Worm (Caenorhabditis elegans) whole organism, young adult: ENCODE measurements around the gene F43C11.3.

Experiments
- D2030.7 ChIP-seq: fragments of 200-800 bp; sonication (Bioruptor generic); IDR thresholded peaks from 2 replicates; pipeline ENCODE4 v1.3.6; 2022; ENCODE audit warnings: missing genetic modification reagents, missing genetic modification characterization, missing compliant biosample characterization
- F10E7.11 ChIP-seq: sonication (generic microtip); optimal IDR thresholded peaks from 2 replicates; lab custom pipeline; 2017; ENCODE audit warnings: mild to moderate bottlenecking, missing genetic modification characterization, moderate library complexity, missing compliant biosample characterization
- F33H1.4 ChIP-seq: fragments of 200-800 bp; sonication (Bioruptor generic); IDR thresholded peaks from 2 replicates; pipeline ENCODE4 v1.3.6; 2022; ENCODE audit warnings: missing genetic modification reagents, missing genetic modification characterization, missing compliant biosample characterization
- F49E8.2 ChIP-seq: sonication (generic microtip); optimal IDR thresholded peaks from 3 replicates; lab custom pipeline; 2017; ENCODE audit warnings: missing genetic modification characterization, mild to moderate bottlenecking, missing compliant biosample characterization, antibody characterized with exemption, moderate library complexity; ENCODE audit not compliant: insufficient read depth
- F52B5.7 ChIP-seq: sonication (generic microtip); optimal IDR thresholded peaks from 2 replicates; lab custom pipeline; 2016; ENCODE audit warnings: mild to moderate bottlenecking, missing genetic modification characterization, missing compliant biosample characterization
- K11D2.4 ChIP-seq: fragments of 200-800 bp; sonication (Bioruptor generic); IDR thresholded peaks from 2 replicates; pipeline ENCODE4 v1.3.6; 2022; ENCODE audit warnings: missing genetic modification reagents, missing genetic modification characterization, missing compliant biosample characterization
- T07F8.4 ChIP-seq: sonication (generic microtip); optimal IDR thresholded peaks from 2 replicates; lab custom pipeline; 2016; ENCODE audit warnings: mild to moderate bottlenecking, missing genetic modification characterization, moderate library complexity, missing compliant biosample characterization
- T26A5.8 ChIP-seq: sonication (generic microtip); optimal IDR thresholded peaks from 2 replicates; lab custom pipeline; 2016; ENCODE audit warnings: missing genetic modification characterization, missing compliant biosample characterization
- ZK185.1 ChIP-seq: sonication (generic microtip); optimal IDR thresholded peaks from 2 replicates; lab custom pipeline; 2016; ENCODE audit warnings: mild to moderate bottlenecking, missing genetic modification characterization, missing compliant biosample characterization; ENCODE audit not compliant: poor library complexity, severe bottlenecking
- akir-1 ChIP-seq: fragments of 200-800 bp; sonication (Bioruptor generic); optimal IDR thresholded peaks from 2 replicates; lab custom pipeline; 2018; ENCODE audit warnings: mild to moderate bottlenecking, missing genetic modification characterization, moderate library complexity, missing compliant biosample characterization
- ama-1 ChIP-seq, 3 experiments: fragments of 150-350 bp in 1 of 3; sonication (generic microtip) in 2 of 3; optimal IDR thresholded peaks; 2 replicates each; lab custom pipeline; 2014 to 2018; ENCODE audit warnings: missing biosample characterization in 2 of 3, missing genetic modification characterization in 2 of 3, missing genetic modification reagents in 2 of 3
- aptf-2 ChIP-seq: fragments of 200-800 bp; sonication (Bioruptor generic); conservative IDR thresholded peaks from 2 replicates; pipeline ENCODE4 v1.3.6; 2022; ENCODE audit warnings: missing genetic modification reagents, missing genetic modification characterization, missing compliant biosample characterization
- atf-7 ChIP-seq: sonication (generic microtip); optimal IDR thresholded peaks from 2 replicates; lab custom pipeline; 2017; ENCODE audit warnings: mild to moderate bottlenecking, missing genetic modification characterization, missing compliant biosample characterization
- athp-1 ChIP-seq: sonication (generic microtip); optimal IDR thresholded peaks from 2 replicates; lab custom pipeline; 2017; ENCODE audit warnings: mild to moderate bottlenecking, missing genetic modification characterization, missing compliant biosample characterization
- bed-1 ChIP-seq: fragments of 200-800 bp; sonication (Bioruptor generic); IDR thresholded peaks from 2 replicates; pipeline ENCODE4 v1.3.6; 2022; ENCODE audit warnings: missing genetic modification reagents, missing genetic modification characterization, missing compliant biosample characterization
- bed-2 ChIP-seq: fragments of 200-800 bp; sonication (Bioruptor generic); IDR thresholded peaks from 2 replicates; pipeline ENCODE4 v1.3.6; 2022; ENCODE audit warnings: missing genetic modification reagents, missing genetic modification characterization, missing compliant biosample characterization
- ccch-3 ChIP-seq: fragments of 200-800 bp; sonication (Bioruptor generic); optimal IDR thresholded peaks from 2 replicates; lab custom pipeline; 2018; ENCODE audit warnings: mild to moderate bottlenecking, missing genetic modification characterization, missing compliant biosample characterization
- ceh-79 ChIP-seq: sonication (generic microtip); optimal IDR thresholded peaks from 2 replicates; lab custom pipeline; 2017; ENCODE audit warnings: mild to moderate bottlenecking, missing genetic modification characterization, missing compliant biosample characterization
- dpff-1 ChIP-seq: sonication (generic microtip); optimal IDR thresholded peaks from 2 replicates; lab custom pipeline; 2017; ENCODE audit warnings: mild to moderate bottlenecking, missing genetic modification characterization, missing compliant biosample characterization
- egrh-3 ChIP-seq: fragments of 200-800 bp; sonication (Bioruptor generic); IDR thresholded peaks from 2 replicates; pipeline ENCODE4 v1.3.6; 2022; ENCODE audit warnings: missing genetic modification reagents, missing genetic modification characterization, missing compliant biosample characterization
- ekl-4 ChIP-seq: fragments of 200-800 bp; sonication (Bioruptor generic); IDR thresholded peaks from 2 replicates; pipeline ENCODE4 v1.3.6; 2022; ENCODE audit warnings: missing genetic modification reagents, missing genetic modification characterization, missing compliant biosample characterization
- fkh-3 ChIP-seq: sonication (generic microtip); optimal IDR thresholded peaks from 2 replicates; lab custom pipeline; 2016; ENCODE audit warnings: mild to moderate bottlenecking, missing genetic modification characterization, missing compliant biosample characterization
- hlh-12 ChIP-seq: sonication (generic microtip); optimal IDR thresholded peaks from 2 replicates; lab custom pipeline; 2016; ENCODE audit warnings: missing genetic modification characterization, missing compliant biosample characterization
- hrde-1 ChIP-seq: sonication (generic microtip); optimal IDR thresholded peaks from 2 replicates; lab custom pipeline; 2016; ENCODE audit warnings: missing genetic modification characterization, mild to moderate bottlenecking, missing compliant biosample characterization, moderate library complexity, missing genotype, missing genetic modification reagents, borderline replicate concordance
- hsf-1 ChIP-seq: fragments of 200-800 bp; sonication (Bioruptor generic); IDR thresholded peaks from 2 replicates; pipeline ENCODE4 v1.3.6; 2022; ENCODE audit warnings: missing genetic modification reagents, missing genetic modification characterization, missing compliant biosample characterization
- let-607 ChIP-seq, 2 experiments: fragments of 200-800 bp in 1 of 2; sonication (Bioruptor generic) in 1 of 2; sonication (generic microtip) in 1 of 2; optimal IDR thresholded peaks; 2 replicates each; lab custom pipeline; 2016 to 2018; ENCODE audit warnings: mild to moderate bottlenecking in 2 of 2, missing compliant biosample characterization in 2 of 2, missing genetic modification characterization in 2 of 2, moderate library complexity in 2 of 2, missing genotype in 1 of 2
- lin-26 ChIP-seq: fragments of 200-800 bp; sonication (Bioruptor generic); IDR thresholded peaks from 2 replicates; pipeline ENCODE4 v1.3.6; 2022; ENCODE audit warnings: missing genetic modification reagents, missing genetic modification characterization, missing compliant biosample characterization
- lin-40 ChIP-seq: sonication (generic microtip); optimal IDR thresholded peaks from 2 replicates; lab custom pipeline; 2016; ENCODE audit warnings: missing genetic modification characterization, mild to moderate bottlenecking, missing compliant biosample characterization, missing genotype, missing genetic modification reagents
- lin-54 ChIP-seq: fragments of 200-800 bp; sonication (Bioruptor generic); optimal IDR thresholded peaks from 2 replicates; lab custom pipeline; 2018; ENCODE audit warnings: mild to moderate bottlenecking, missing genetic modification characterization, missing compliant biosample characterization
- lsl-1 ChIP-seq: fragments of 200-800 bp; sonication (Bioruptor generic); optimal IDR thresholded peaks from 2 replicates; lab custom pipeline; 2018; ENCODE audit warnings: mild to moderate bottlenecking, missing genetic modification characterization, moderate library complexity, missing compliant biosample characterization
- mel-28 ChIP-seq: sonication (generic microtip); optimal IDR thresholded peaks from 2 replicates; lab custom pipeline; 2016; ENCODE audit warnings: borderline replicate concordance, mild to moderate bottlenecking, missing genetic modification characterization, missing compliant biosample characterization
- nhr-120 ChIP-seq: fragments of 200-800 bp; sonication (Bioruptor generic); IDR thresholded peaks from 2 replicates; pipeline ENCODE4 v1.3.6; 2022; ENCODE audit warnings: missing genetic modification characterization, missing compliant biosample characterization
- nhr-179 ChIP-seq: sonication (generic microtip); optimal IDR thresholded peaks from 2 replicates; lab custom pipeline; 2016; ENCODE audit warnings: mild to moderate bottlenecking, missing genetic modification characterization, missing compliant biosample characterization
- nhr-80 ChIP-seq: sonication (generic microtip); optimal IDR thresholded peaks from 2 replicates; lab custom pipeline; 2016; ENCODE audit warnings: missing genetic modification characterization, missing compliant biosample characterization
- pbrm-1 ChIP-seq: fragments of 200-800 bp; sonication (Bioruptor generic); IDR thresholded peaks from 2 replicates; pipeline ENCODE4 v1.3.6; 2022; ENCODE audit warnings: missing genetic modification reagents, missing genetic modification characterization, missing compliant biosample characterization
- rpc-1 ChIP-seq, 2 experiments: fragments of 150-350 bp in 1 of 2; sonication (generic microtip) in 1 of 2; optimal IDR thresholded peaks; 2 replicates each; lab custom pipeline; 2014 to 2018; ENCODE audit warnings: missing biosample characterization in 1 of 2, missing genetic modification characterization in 1 of 2, missing genetic modification reagents in 1 of 2, missing genotype in 1 of 2
- sdz-38 ChIP-seq: sonication (generic microtip); optimal IDR thresholded peaks from 2 replicates; lab custom pipeline; 2016; ENCODE audit warnings: missing genotype, missing genetic modification characterization, missing compliant biosample characterization
- snpc-3.4 ChIP-seq: sonication (generic microtip); optimal IDR thresholded peaks from 2 replicates; lab custom pipeline; 2017; ENCODE audit warnings: missing genetic modification characterization, mild to moderate bottlenecking, missing compliant biosample characterization, antibody characterized with exemption, moderate library complexity, missing genotype, missing genetic modification reagents
- unc-62 ChIP-seq: fragments of 150-350 bp; optimal IDR thresholded peaks from 2 replicates; lab custom pipeline; 2014; ENCODE audit warnings: missing biosample characterization, missing genetic modification reagents, missing genetic modification characterization
- ztf-25 ChIP-seq: fragments of 200-800 bp; sonication (Bioruptor generic); IDR thresholded peaks from 2 replicates; pipeline ENCODE4 v1.3.6; 2022; ENCODE audit warnings: missing genetic modification reagents, missing genetic modification characterization, missing compliant biosample characterization
- ztf-28 ChIP-seq: fragments of 200-800 bp; sonication (Bioruptor generic); IDR thresholded peaks from 2 replicates; pipeline ENCODE4 v1.3.6; 2022; ENCODE audit warnings: missing genetic modification reagents, missing genetic modification characterization, missing compliant biosample characterization

The F43C11.3 gene

DNA sequence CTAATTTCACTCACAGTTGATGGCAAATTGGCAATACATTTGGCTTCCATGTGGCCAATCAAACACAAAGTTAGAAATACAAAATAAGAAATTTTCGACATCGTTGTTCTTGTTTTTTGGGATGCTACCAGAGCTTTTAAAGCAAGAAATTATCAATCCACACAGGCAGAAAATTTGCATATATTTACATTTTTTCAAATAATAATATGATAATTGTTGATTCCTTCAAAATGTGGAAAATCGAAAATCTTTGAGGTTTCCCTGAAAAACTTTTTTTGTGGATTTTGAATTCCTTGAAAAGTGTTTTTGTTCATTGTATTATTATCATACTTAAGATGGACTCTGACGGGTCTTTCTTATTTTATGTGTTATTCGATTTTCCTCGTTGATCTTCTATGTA, 37.8 kb downstream of the F43C11.3 start, which contains the start of gene F16G10.10:
TSS of gene F16G10.10 (minus strand) at position 101 of the 400 bp plus-strand sequence.
- TF ChIP-seq lin-54 (GFP tag; lab: Kevin White, UChicago) = no peak
- no peak for TF ChIP-seq nhr-179 (tag; lab: Kevin White, UChicago)
- no peak for TF ChIP-seq egrh-3
- no peak for TF ChIP-seq dpff-1 (tag; lab: Kevin White, UChicago)
- no peak for TF ChIP-seq hlh-12
- no peak for TF ChIP-seq ccch-3
- TF ChIP-seq ztf-25 (GFP tag; lab: Robert Waterston, UW) = no peak
- no peak for TF ChIP-seq aptf-2
- TF ChIP-seq let-607 (tag; optimal IDR thresholded peaks at IDR 0.05; lab: Kevin White, UChicago) = no peak
- no peak for TF ChIP-seq lsl-1 (GFP tag; lab: Kevin White, UChicago)
- no peak for TF ChIP-seq ama-1 (optimal IDR thresholded peaks at IDR 0.05; lab: Kevin White, UChicago)
- TF ChIP-seq ama-1 (GFP tag; optimal IDR thresholded peaks at IDR 0.05; lab: Kevin White, UChicago) = no peak
- no peak for TF ChIP-seq ekl-4 (GFP tag; lab: Robert Waterston, UW)
- no peak for TF ChIP-seq T07F8.4
- no peak for TF ChIP-seq akir-1
- TF ChIP-seq K11D2.4 (GFP tag; lab: Robert Waterston, UW) = no peak
- no peak for TF ChIP-seq T26A5.8 (tag; lab: Kevin White, UChicago)
- no peak for TF ChIP-seq mel-28 (tag; lab: Kevin White, UChicago)
- no peak for TF ChIP-seq F52B5.7 (tag; lab: Kevin White, UChicago)

DNA sequence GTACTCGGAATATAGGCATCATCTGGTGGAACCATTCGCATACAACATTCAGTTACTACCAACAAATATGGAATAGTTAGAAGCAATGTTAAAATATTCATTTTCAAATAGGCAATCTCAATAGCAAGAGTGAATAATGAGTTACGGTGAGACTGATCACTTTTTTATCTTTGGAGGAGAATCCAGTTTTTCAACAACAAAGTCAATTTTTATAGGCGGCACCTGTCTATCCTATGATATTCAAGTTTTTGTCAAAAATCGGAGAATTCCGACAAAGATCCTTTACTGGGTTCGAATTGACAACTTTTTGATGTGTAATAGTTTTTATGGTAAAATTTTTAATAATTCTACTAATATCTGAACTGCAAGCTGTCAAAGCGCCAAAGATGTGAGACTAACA, 40.7 kb downstream of the F43C11.3 start, which contains the start of gene F16G10.11:
TSS of gene F16G10.11 (minus strand) at position 101 of the 400 bp plus-strand sequence.
- TF ChIP-seq pbrm-1 (GFP tag; lab: Robert Waterston, UW) (no peak), ceh-79 (tag; lab: Kevin White, UChicago) (no peak), lin-40 (tag; lab: Kevin White, UChicago) (no peak)

DNA sequence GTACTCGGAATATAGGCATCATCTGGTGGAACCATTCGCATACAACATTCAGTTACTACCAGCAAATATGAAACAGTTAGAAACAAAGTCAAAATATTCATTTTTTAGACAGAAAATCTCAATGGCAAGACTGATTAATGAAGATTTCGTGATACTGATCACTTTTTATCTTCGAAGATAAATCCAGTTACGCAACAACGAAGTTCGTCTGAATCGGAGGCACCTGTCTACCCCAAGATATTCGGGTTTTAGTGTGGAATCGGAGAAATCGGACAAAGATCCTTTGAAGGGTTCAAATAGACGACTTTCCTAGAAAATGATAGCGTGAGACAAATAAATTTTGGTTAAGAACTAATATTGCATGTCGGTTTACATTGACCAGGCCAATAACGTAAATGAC, 42.8 kb downstream of the F43C11.3 start, which contains the start of gene F16G10.13:
TSS of gene F16G10.13 (minus strand) at position 101 of the 400 bp plus-strand sequence.
- no peak for TF ChIP-seq atf-7
- no peak for TF ChIP-seq bed-2 (GFP tag; lab: Robert Waterston, UW)

DNA sequence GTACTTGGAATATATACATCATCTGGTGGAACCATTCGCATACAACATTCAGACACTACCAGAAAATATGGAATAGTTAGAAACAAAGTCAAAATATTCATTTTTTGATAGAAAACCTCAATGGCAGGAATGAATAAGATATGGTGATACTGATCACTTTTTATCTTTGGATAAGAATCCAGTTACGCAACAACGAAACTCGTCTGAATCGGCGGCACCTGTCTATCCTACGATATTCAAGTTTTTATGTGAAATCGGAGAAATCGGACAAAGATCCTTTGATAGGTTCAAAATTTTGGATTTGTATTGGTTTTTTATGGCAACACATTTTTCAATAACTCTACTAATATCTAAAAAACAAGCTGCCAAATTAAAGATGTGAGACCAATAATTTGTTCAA, 45.8 kb downstream of the F43C11.3 start, which contains the start of gene F16G10.14:
TSS of gene F16G10.14 (minus strand) at position 101 of the 400 bp plus-strand sequence.
- TF ChIP-seq ZK185.1 (tag; lab: Kevin White, UChicago) (no peak), rpc-1 (optimal IDR thresholded peaks at IDR 0.05; lab: Kevin White, UChicago) (no peak), rpc-1 (tag; optimal IDR thresholded peaks at IDR 0.05; lab: Kevin White, UChicago) (no peak), hrde-1 (no peak), hsf-1 (GFP tag; lab: Robert Waterston, UW) (no peak), athp-1 (tag; lab: Kevin White, UChicago) (no peak), nhr-120 (GFP tag; lab: Robert Waterston, UW) (no peak), snpc-3.4 (no peak), sdz-38 (no peak), ztf-28 (GFP tag; lab: Robert Waterston, UW) (no peak), unc-62 (GFP tag; lab: Kevin White, UChicago) (no peak), fkh-3 (tag; lab: Kevin White, UChicago) (no peak), bed-1 (GFP tag; lab: Robert Waterston, UW) (no peak), D2030.7 (GFP tag; lab: Robert Waterston, UW) (no peak), F10E7.11 (no peak), F33H1.4 (GFP tag; lab: Robert Waterston, UW) (no peak), dpff-1 (tag; lab: Kevin White, UChicago) (no peak), nhr-80 (tag; lab: Kevin White, UChicago) (no peak), lin-26 (GFP tag; lab: Robert Waterston, UW) (no peak), ztf-25 (GFP tag; lab: Robert Waterston, UW) (no peak), F49E8.2 (tag; lab: Kevin White, UChicago) (no peak)
